Fruit fly (Drosophila melanogaster) whole organism, embryonic: ENCODE data around the gene CG31798.

Experiments used
- Adf1 ChIP-seq: fragments of 200-800 bp; sonication (Bioruptor generic); IDR thresholded peaks from 2 replicates; pipeline ENCODE4 v1.3.6; 2022; ENCODE audit warnings: missing biosample characterization, missing genetic modification characterization
- Asciz ChIP-seq: fragments of 200-800 bp; sonication (Bioruptor generic); optimal IDR thresholded peaks from 2 replicates; lab custom pipeline; 2017; ENCODE audit warnings: missing biosample characterization, mild to moderate bottlenecking, missing genetic modification characterization, missing genetic modification reagents
- B-H1 ChIP-seq: fragments of 200-800 bp; sonication (Bioruptor generic); IDR thresholded peaks from 3 replicates; pipeline ENCODE4 v1.3.6; 2022; ENCODE audit warnings: missing biosample characterization, missing genetic modification characterization
- B-H2 ChIP-seq: fragments of 200-800 bp; sonication (Bioruptor generic); optimal IDR thresholded peaks from 2 replicates; lab custom pipeline; 2018; ENCODE audit warnings: missing biosample characterization, mild to moderate bottlenecking, missing genetic modification characterization
- CG10147 ChIP-seq: fragments of 200-800 bp; sonication (Bioruptor generic); optimal IDR thresholded peaks from 2 replicates; lab custom pipeline; 2019; ENCODE audit warnings: missing biosample characterization, mild to moderate bottlenecking, missing genetic modification characterization, moderate library complexity
- CG10654 ChIP-seq: fragments of 200-800 bp; sonication (Bioruptor generic); optimal IDR thresholded peaks from 2 replicates; lab custom pipeline; 2016; ENCODE audit warnings: missing biosample characterization, missing genetic modification characterization
- CG13287 ChIP-seq: fragments of 200-800 bp; sonication (Bioruptor generic); IDR thresholded peaks from 2 replicates; pipeline ENCODE4 v1.3.6; 2022; ENCODE audit warnings: missing biosample characterization, missing genetic modification characterization; ENCODE audit not compliant: partially characterized antibody
- CG14965 ChIP-seq: fragments of 200-800 bp; sonication (Bioruptor generic); optimal IDR thresholded peaks from 2 replicates; lab custom pipeline; 2016; ENCODE audit warnings: missing biosample characterization, missing genetic modification characterization, borderline replicate concordance
- CG15011 ChIP-seq: fragments of 200-800 bp; sonication (Bioruptor generic); optimal IDR thresholded peaks from 3 replicates; lab custom pipeline; 2018; ENCODE audit warnings: missing biosample characterization, mild to moderate bottlenecking, missing genetic modification characterization
- CG15269 ChIP-seq: fragments of 200-800 bp; sonication (Bioruptor generic); optimal IDR thresholded peaks from 2 replicates; lab custom pipeline; 2018; ENCODE audit warnings: missing biosample characterization, mild to moderate bottlenecking, missing genetic modification characterization, moderate library complexity
- CG17361 ChIP-seq: fragments of 200-800 bp; sonication (Bioruptor generic); IDR thresholded peaks from 3 replicates; pipeline ENCODE4 v1.3.6; 2022; ENCODE audit warnings: missing biosample characterization, missing genetic modification characterization
- CG17568 ChIP-seq: fragments of 200-800 bp; sonication (Bioruptor generic); optimal IDR thresholded peaks from 2 replicates; lab custom pipeline; 2018; ENCODE audit warnings: missing biosample characterization, mild to moderate bottlenecking, missing genetic modification characterization, moderate library complexity
- CG2116 ChIP-seq: fragments of 200-800 bp; sonication (Bioruptor generic); optimal IDR thresholded peaks from 3 replicates; lab custom pipeline; 2018; ENCODE audit warnings: missing biosample characterization, mild to moderate bottlenecking, missing genetic modification characterization
- CG2120 ChIP-seq: fragments of 200-800 bp; sonication (Bioruptor generic); optimal IDR thresholded peaks from 3 replicates; lab custom pipeline; 2016; ENCODE audit warnings: missing biosample characterization, missing genetic modification characterization
- CG2129 ChIP-seq: fragments of 200-800 bp; sonication (Bioruptor generic); IDR thresholded peaks from 2 replicates; pipeline ENCODE4 v1.3.6; 2022; ENCODE audit warnings: missing biosample characterization, missing genetic modification characterization; ENCODE audit not compliant: partially characterized antibody
- CG2712 ChIP-seq: fragments of 200-800 bp; optimal IDR thresholded peaks from 3 replicates; lab custom pipeline; 2019; ENCODE audit warnings: missing biosample characterization, mild to moderate bottlenecking, missing genetic modification characterization, moderate library complexity
- CG2875 ChIP-seq: fragments of 200-800 bp; sonication (Bioruptor generic); optimal IDR thresholded peaks from 2 replicates; lab custom pipeline; 2017; ENCODE audit warnings: missing biosample characterization, mild to moderate bottlenecking, missing genetic modification characterization, missing genetic modification reagents
- CG30020 ChIP-seq: fragments of 200-800 bp; optimal IDR thresholded peaks from 2 replicates; lab custom pipeline; 2019; ENCODE audit warnings: missing biosample characterization, mild to moderate bottlenecking, missing genetic modification characterization, moderate library complexity
- CG4328 ChIP-seq: fragments of 200-800 bp; sonication (Bioruptor generic); optimal IDR thresholded peaks from 3 replicates; lab custom pipeline; 2017; ENCODE audit warnings: missing biosample characterization, missing genetic modification reagents, missing genetic modification characterization
- CG4820 ChIP-seq: fragments of 200-800 bp; sonication (Bioruptor generic); optimal IDR thresholded peaks from 3 replicates; lab custom pipeline; 2016; ENCODE audit warnings: missing biosample characterization, missing genetic modification characterization
- CkIIα-i1 ChIP-seq: fragments of 200-800 bp; sonication (Bioruptor generic); IDR thresholded peaks from 2 replicates; pipeline ENCODE4 v1.3.6; 2022; ENCODE audit warnings: missing biosample characterization, missing genetic modification characterization
- Doc3 ChIP-seq: fragments of 200-800 bp; sonication (Bioruptor generic); IDR thresholded peaks from 3 replicates; pipeline ENCODE4 v1.3.6; 2022; ENCODE audit warnings: missing biosample characterization, missing genetic modification characterization; ENCODE audit not compliant: partially characterized antibody
- E2f1 ChIP-seq: fragments of 200-800 bp; sonication (Bioruptor generic); IDR thresholded peaks from 2 replicates; pipeline ENCODE4 v1.3.6; 2022; ENCODE audit warnings: missing biosample characterization, missing genetic modification characterization
- Ets97D ChIP-seq: fragments of 200-800 bp; sonication (Bioruptor generic); optimal IDR thresholded peaks from 3 replicates; lab custom pipeline; 2016; ENCODE audit warnings: missing biosample characterization, missing genetic modification characterization
- Fer1 ChIP-seq: fragments of 200-800 bp; sonication (Bioruptor generic); optimal IDR thresholded peaks from 2 replicates; lab custom pipeline; 2017; ENCODE audit warnings: missing biosample characterization, mild to moderate bottlenecking, missing genetic modification characterization
- H2.0 ChIP-seq: fragments of 200-800 bp; sonication (Bioruptor generic); IDR thresholded peaks from 2 replicates; pipeline ENCODE4 v1.3.6; 2022; ENCODE audit warnings: missing biosample characterization, missing genetic modification characterization
- HLH54F ChIP-seq: fragments of 200-800 bp; sonication (Bioruptor generic); optimal IDR thresholded peaks from 3 replicates; lab custom pipeline; 2016; ENCODE audit warnings: missing biosample characterization, missing genetic modification characterization
- HmgZ ChIP-seq: fragments of 200-800 bp; sonication (Bioruptor generic); optimal IDR thresholded peaks from 2 replicates; lab custom pipeline; 2018; ENCODE audit warnings: missing biosample characterization, mild to moderate bottlenecking, missing genetic modification characterization
- Hr51 ChIP-seq, 2 experiments: fragments of 200-800 bp; sonication (Bioruptor generic); optimal IDR thresholded peaks; 2 replicates in 1 of 2; 3 replicates in 1 of 2; lab custom pipeline; 2016 to 2018; ENCODE audit warnings: missing biosample characterization in 2 of 2, missing genetic modification characterization in 2 of 2, mild to moderate bottlenecking in 1 of 2, moderate library complexity in 1 of 2
- Hr78 ChIP-seq, 2 experiments: fragments of 200-800 bp in 1 of 2; fragments of >200 bp in 1 of 2; sonication (Bioruptor generic) in 1 of 2; optimal IDR thresholded peaks; 2 replicates each; lab custom pipeline; 2017 to 2019; ENCODE audit warnings: missing biosample characterization in 2 of 2, missing genetic modification characterization in 2 of 2, mild to moderate bottlenecking in 1 of 2, moderate library complexity in 1 of 2
- Lhr ChIP-seq: fragments of 200-800 bp; sonication (Bioruptor generic); optimal IDR thresholded peaks from 3 replicates; lab custom pipeline; 2017; ENCODE audit warnings: mild to moderate bottlenecking, missing biosample characterization, missing genetic modification reagents, missing genetic modification characterization
- NC2α ChIP-seq: fragments of 200-800 bp; sonication (Bioruptor generic); optimal IDR thresholded peaks from 2 replicates; lab custom pipeline; 2016; ENCODE audit warnings: missing biosample characterization, missing genetic modification characterization
- NfI ChIP-seq: fragments of 200-800 bp; sonication (Bioruptor generic); optimal IDR thresholded peaks from 3 replicates; lab custom pipeline; 2018; ENCODE audit warnings: missing biosample characterization, mild to moderate bottlenecking, missing genetic modification characterization, moderate library complexity
- Ravus ChIP-seq: fragments of 200-800 bp; sonication (Bioruptor generic); IDR thresholded peaks from 2 replicates; pipeline ENCODE4 v1.3.6; 2022; ENCODE audit warnings: missing biosample characterization, missing genetic modification characterization
- Sox100B ChIP-seq: fragments of 200-800 bp; sonication (Bioruptor generic); optimal IDR thresholded peaks from 3 replicates; lab custom pipeline; 2018; ENCODE audit warnings: missing biosample characterization, mild to moderate bottlenecking, missing genetic modification characterization
- Xrp1 ChIP-seq: fragments of 200-800 bp; sonication (Bioruptor generic); IDR thresholded peaks from 2 replicates; pipeline ENCODE4 v1.3.6; 2022; ENCODE audit warnings: missing biosample characterization, missing genetic modification characterization
- al ChIP-seq: fragments of 200-800 bp; sonication (Bioruptor generic); IDR thresholded peaks from 2 replicates; pipeline ENCODE4 v1.3.6; 2022; ENCODE audit warnings: missing biosample characterization, missing genetic modification characterization
- ara ChIP-seq: fragments of 200-800 bp; sonication (Bioruptor generic); IDR thresholded peaks from 2 replicates; pipeline ENCODE4 v1.3.6; 2022; ENCODE audit warnings: missing biosample characterization, missing genetic modification characterization
- btn ChIP-seq: fragments of 200-800 bp; sonication (Bioruptor generic); optimal IDR thresholded peaks from 2 replicates; lab custom pipeline; 2016; ENCODE audit warnings: missing biosample characterization, missing genetic modification characterization
- cad ChIP-seq: fragments of >200 bp; optimal IDR thresholded peaks from 2 replicates; lab custom pipeline; 2017; ENCODE audit warnings: missing biosample characterization, missing genetic modification characterization
- chm ChIP-seq: fragments of 200-800 bp; sonication (Bioruptor generic); IDR thresholded peaks from 2 replicates; pipeline ENCODE4 v1.3.6; 2022; ENCODE audit warnings: missing biosample characterization, missing genetic modification characterization
- grn ChIP-seq: fragments of 200-800 bp; sonication (Bioruptor generic); optimal IDR thresholded peaks from 3 replicates; lab custom pipeline; 2017; ENCODE audit warnings: missing biosample characterization, missing genetic modification characterization
- gt ChIP-seq: fragments of 200-800 bp; sonication (Bioruptor generic); IDR thresholded peaks from 2 replicates; pipeline ENCODE4 v1.3.6; 2022; ENCODE audit warnings: missing biosample characterization, missing genetic modification characterization
- org-1 ChIP-seq: fragments of 200-800 bp; sonication (Bioruptor generic); optimal IDR thresholded peaks from 2 replicates; lab custom pipeline; 2017; ENCODE audit warnings: missing biosample characterization, missing genetic modification characterization
- pho ChIP-seq: fragments of 200-800 bp; sonication (Bioruptor generic); optimal IDR thresholded peaks from 2 replicates; lab custom pipeline; 2016; ENCODE audit warnings: missing biosample characterization, missing genetic modification characterization
- pita ChIP-seq: fragments of 200-800 bp; sonication (Bioruptor generic); optimal IDR thresholded peaks from 2 replicates; lab custom pipeline; 2017; ENCODE audit warnings: missing biosample characterization, mild to moderate bottlenecking, missing genetic modification characterization
- rib ChIP-seq: fragments of 200-800 bp; sonication (Bioruptor generic); IDR thresholded peaks from 2 replicates; pipeline ENCODE4 v1.3.6; 2022; ENCODE audit warnings: missing biosample characterization, missing genetic modification characterization
- run ChIP-seq: fragments of 200-800 bp; sonication (Bioruptor generic); optimal IDR thresholded peaks from 3 replicates; lab custom pipeline; 2018; ENCODE audit warnings: missing biosample characterization, mild to moderate bottlenecking, missing genetic modification characterization
- sens ChIP-seq: fragments of 200-800 bp; sonication (Bioruptor generic); peaks from one replicate; lab custom pipeline; 2016; ENCODE audit warnings: missing biosample characterization, missing genetic modification characterization
- so ChIP-seq: fragments of 200-800 bp; sonication (Bioruptor generic); IDR thresholded peaks from 3 replicates; pipeline ENCODE4 v1.3.6; 2022; ENCODE audit warnings: missing biosample characterization, missing genetic modification characterization
- tgo ChIP-seq: fragments of 200-800 bp; sonication (Bioruptor generic); IDR thresholded peaks from 3 replicates; pipeline ENCODE4 v1.3.6; 2022; ENCODE audit warnings: missing biosample characterization, missing genetic modification characterization

CG31798 gene

dm6 chr2L:19444734-19445140 is 50.8 kb downstream of the CG31798 start, which contains the start of gene Hs2st (continued):
- TF ChIP-seq CG14965 = peak; percentile 15
- TF ChIP-seq HmgZ = peak; percentile 96
- TF ChIP-seq Sox100B (GFP tag; lab: Kevin White, UChicago) = no peak
- peak; percentile 88 for TF ChIP-seq chm (GFP tag; lab: Robert Waterston, UW)
- peak; percentile 98 for TF ChIP-seq CG2120
- TF ChIP-seq Xrp1 = peak; percentile 94
- peak; percentile 62 for TF ChIP-seq Asciz (GFP tag; lab: Kevin White, UChicago)
- peak; percentile 89 for TF ChIP-seq CG2116 (GFP tag; lab: Kevin White, UChicago)
- TF ChIP-seq sens = peak; percentile 99
- peak; percentile 19 for TF ChIP-seq run (tag; lab: Kevin White, UChicago)
- TF ChIP-seq B-H2 (GFP tag; lab: Kevin White, UChicago) = peak; percentile 90
- no peak for TF ChIP-seq cad (GFP tag; lab: Kevin White, UChicago)
- TF ChIP-seq CG2875 (GFP tag; lab: Kevin White, UChicago) = peak; percentile 81
- TF ChIP-seq CG10147 (GFP tag; lab: Kevin White, UChicago) = peak; percentile 91
- peak; percentile 89 for TF ChIP-seq CG4328 (GFP tag; lab: Kevin White, UChicago)
- TF ChIP-seq CG17568 (GFP tag; lab: Kevin White, UChicago) = no peak
- peak; percentile 79 for TF ChIP-seq Ravus (GFP tag; lab: Robert Waterston, UW)
- peak; percentile 88 for TF ChIP-seq CG15269 (tag; lab: Kevin White, UChicago)
- peak; percentile 80 for TF ChIP-seq CG15011 (GFP tag; lab: Kevin White, UChicago)
- peak; percentile 92 for TF ChIP-seq CG2712 (tag; lab: Kevin White, UChicago)
- no peak for TF ChIP-seq pita (GFP tag; lab: Kevin White, UChicago)
- TF ChIP-seq NC2α (GFP tag; lab: Kevin White, UChicago) = peak; percentile 58
- TF ChIP-seq Hr51 (GFP tag; optimal IDR thresholded peaks at IDR 0.05; lab: Kevin White, UChicago) = peak; percentile 87 to 97
- TF ChIP-seq ara (GFP tag; lab: Robert Waterston, UW) = peak; percentile 86
- peak; percentile 78 for TF ChIP-seq CG30020 (tag; lab: Kevin White, UChicago)
- peak; percentile 83 for TF ChIP-seq gt (GFP tag; lab: Robert Waterston, UW)
- TF ChIP-seq Adf1 = peak; percentile 75
- peak; percentile 86 for TF ChIP-seq btn (GFP tag; lab: Kevin White, UChicago)
- TF ChIP-seq al = peak; percentile 95
- TF ChIP-seq HLH54F (GFP tag; lab: Kevin White, UChicago) = peak; percentile 97
- no peak for TF ChIP-seq CkIIα-i1 (GFP tag; lab: Robert Waterston, UW)
- TF ChIP-seq CG10654 (GFP tag; lab: Kevin White, UChicago) = peak; percentile 94
- peak; percentile 93 for TF ChIP-seq NfI
- TF ChIP-seq B-H1 = peak; percentile 84; the same call in 2 of the 3 replicates
- peak; percentile 89 for TF ChIP-seq Ets97D (GFP tag; lab: Kevin White, UChicago)
- TF ChIP-seq so (GFP tag; lab: Robert Waterston, UW) = peak; percentile 89; the same call in 1 of the 3 replicates
- no peak for TF ChIP-seq Hr78 (GFP tag; optimal IDR thresholded peaks at IDR 0.05; lab: Kevin White, UChicago)
- peak; percentile 92 for TF ChIP-seq Lhr (GFP tag; lab: Kevin White, UChicago)
- peak; percentile 79 for TF ChIP-seq org-1 (GFP tag; lab: Kevin White, UChicago)
- TF ChIP-seq pho = peak; percentile 96
- peak; percentile 62 for TF ChIP-seq CG13287
- TF ChIP-seq Doc3 = no peak
- TF ChIP-seq CG17361 (GFP tag; lab: Robert Waterston, UW) = peak; percentile 95
- no peak for TF ChIP-seq grn (GFP tag; lab: Kevin White, UChicago)
- TF ChIP-seq H2.0 (GFP tag; lab: Robert Waterston, UW) = peak; percentile 90
- TF ChIP-seq tgo = peak; percentile 93
- TF ChIP-seq CG2129 (GFP tag; lab: Robert Waterston, UW) = no peak
- TF ChIP-seq CG4820 (GFP tag; lab: Kevin White, UChicago) = peak; percentile 93
- peak; percentile 93 for TF ChIP-seq Fer1 (GFP tag; lab: Kevin White, UChicago)
- peak; percentile 91; the same call in 1 of the 2 replicates for TF ChIP-seq rib
- TF ChIP-seq E2f1 = peak; percentile 90
